Fruit fly (Drosophila melanogaster) whole organism, embryonic: ENCODE data around the gene CG42554.

Source experiments
- ATbp ChIP-seq: fragments of 200-800 bp; sonication (Bioruptor generic); optimal IDR thresholded peaks from 2 replicates; lab custom pipeline; 2017; ENCODE audit warnings: missing biosample characterization, mild to moderate bottlenecking, missing genetic modification characterization, missing genetic modification reagents
- Aef1 ChIP-seq: fragments of 200-800 bp; sonication (Bioruptor generic); IDR thresholded peaks from 3 replicates; pipeline ENCODE4 v1.3.6; 2022; ENCODE audit warnings: missing biosample characterization, missing genetic modification characterization
- Blimp-1 ChIP-seq: fragments of 200-800 bp; sonication (Bioruptor generic); optimal IDR thresholded peaks from 3 replicates; lab custom pipeline; 2018; ENCODE audit warnings: missing biosample characterization, missing genetic modification characterization, mild to moderate bottlenecking, moderate library complexity, missing genetic modification reagents
- CG1024 ChIP-seq: fragments of 200-800 bp; sonication (Bioruptor generic); IDR thresholded peaks from 2 replicates; pipeline ENCODE4 v1.3.6; 2022; ENCODE audit warnings: missing biosample characterization, missing genetic modification characterization
- CG10979 ChIP-seq: fragments of 200-800 bp; sonication (Bioruptor generic); optimal IDR thresholded peaks from 2 replicates; lab custom pipeline; 2018; ENCODE audit warnings: missing biosample characterization, mild to moderate bottlenecking, missing genetic modification characterization, moderate library complexity
- CG11247 ChIP-seq: fragments of 200-800 bp; sonication (Bioruptor generic); IDR thresholded peaks from 2 replicates; pipeline ENCODE4 v1.3.6; 2022; ENCODE audit warnings: missing biosample characterization, missing genetic modification characterization
- CG13624 ChIP-seq: fragments of 200-800 bp; sonication (Bioruptor generic); optimal IDR thresholded peaks from 2 replicates; lab custom pipeline; 2016; ENCODE audit warnings: missing biosample characterization, missing genetic modification characterization
- CG15601 ChIP-seq: fragments of 200-800 bp; sonication (Bioruptor generic); optimal IDR thresholded peaks from 3 replicates; lab custom pipeline; 2019; ENCODE audit warnings: missing biosample characterization, mild to moderate bottlenecking, missing genetic modification characterization, moderate library complexity
- CG18476 ChIP-seq: fragments of 200-800 bp; sonication (Bioruptor generic); optimal IDR thresholded peaks from 2 replicates; lab custom pipeline; 2016; ENCODE audit warnings: missing biosample characterization, mild to moderate bottlenecking, missing genetic modification characterization
- CG2678 ChIP-seq: fragments of 200-800 bp; sonication (Bioruptor generic); optimal IDR thresholded peaks from 3 replicates; lab custom pipeline; 2019; ENCODE audit warnings: missing biosample characterization, mild to moderate bottlenecking, missing genetic modification characterization, moderate library complexity
- CG30020 ChIP-seq: fragments of 200-800 bp; optimal IDR thresholded peaks from 2 replicates; lab custom pipeline; 2019; ENCODE audit warnings: missing biosample characterization, mild to moderate bottlenecking, missing genetic modification characterization, moderate library complexity
- CG33557 ChIP-seq: fragments of 200-800 bp; sonication (Bioruptor generic); optimal IDR thresholded peaks from 2 replicates; lab custom pipeline; 2019; ENCODE audit warnings: missing biosample characterization, mild to moderate bottlenecking, missing genetic modification characterization, moderate library complexity
- CG3995 ChIP-seq: fragments of 200-800 bp; sonication (Bioruptor generic); optimal IDR thresholded peaks from 3 replicates; lab custom pipeline; 2016; ENCODE audit warnings: missing biosample characterization, missing genetic modification characterization
- CG5180 ChIP-seq: fragments of 200-800 bp; sonication (Bioruptor generic); optimal IDR thresholded peaks from 3 replicates; lab custom pipeline; 2017; ENCODE audit warnings: missing biosample characterization, missing genetic modification characterization, mild to moderate bottlenecking, moderate library complexity, missing genetic modification reagents
- CG7556 ChIP-seq: fragments of 200-800 bp; sonication (Bioruptor generic); optimal IDR thresholded peaks from 2 replicates; lab custom pipeline; 2017; ENCODE audit warnings: missing biosample characterization, mild to moderate bottlenecking, missing genetic modification characterization
- CG8765 ChIP-seq: fragments of 200-800 bp; sonication (Bioruptor generic); IDR thresholded peaks from 2 replicates; pipeline ENCODE4 v1.3.6; 2022; ENCODE audit warnings: missing biosample characterization, missing genetic modification characterization
- CG9797 ChIP-seq: fragments of 200-800 bp; sonication (Bioruptor generic); optimal IDR thresholded peaks from 3 replicates; lab custom pipeline; 2018; ENCODE audit warnings: missing biosample characterization, mild to moderate bottlenecking, missing genetic modification characterization
- CG9876 ChIP-seq: fragments of 200-800 bp; sonication (Bioruptor generic); optimal IDR thresholded peaks from 2 replicates; lab custom pipeline; 2016; ENCODE audit warnings: missing biosample characterization, missing genetic modification characterization
- Dll ChIP-seq: fragments of 200-800 bp; sonication (Bioruptor generic); IDR thresholded peaks from 4 replicates; pipeline ENCODE4 v1.3.6; 2022; ENCODE audit warnings: missing biosample characterization, missing genetic modification characterization; ENCODE audit not compliant: partially characterized antibody
- Drgx ChIP-seq: fragments of 200-800 bp; sonication (Bioruptor generic); IDR thresholded peaks from 2 replicates; pipeline ENCODE4 v1.3.6; 2022; ENCODE audit warnings: missing biosample characterization, missing genetic modification characterization
- HHEX ChIP-seq: fragments of 200-800 bp; sonication (Bioruptor generic); optimal IDR thresholded peaks from 3 replicates; lab custom pipeline; 2017; ENCODE audit warnings: missing biosample characterization, mild to moderate bottlenecking, missing genetic modification characterization, missing genetic modification reagents
- Hr39 ChIP-seq: fragments of >200 bp; optimal IDR thresholded peaks from 2 replicates; lab custom pipeline; 2017
- Lim3 ChIP-seq: fragments of 200-800 bp; sonication (Bioruptor generic); IDR thresholded peaks from 2 replicates; pipeline ENCODE4 v1.3.6; 2022; ENCODE audit warnings: missing biosample characterization, missing genetic modification characterization
- NFAT ChIP-seq: fragments of 200-800 bp; sonication (Bioruptor generic); IDR thresholded peaks from 2 replicates; pipeline ENCODE4 v1.3.6; 2022; ENCODE audit warnings: missing biosample characterization, missing genetic modification characterization
- Optix ChIP-seq: fragments of 200-800 bp; sonication (Bioruptor generic); IDR thresholded peaks from 3 replicates; pipeline ENCODE4 v1.3.6; 2022; ENCODE audit warnings: missing biosample characterization, missing genetic modification characterization
- Stat92E ChIP-seq, 3 experiments: fragments of >200 bp in 2 of 3; fragments of 200-800 bp in 1 of 3; sonication (Bioruptor generic) in 1 of 3; optimal IDR thresholded peaks; 2 replicates each; lab custom pipeline; 2017 to 2019; ENCODE audit warnings: missing biosample characterization in 3 of 3, missing genetic modification characterization in 3 of 3, mild to moderate bottlenecking in 1 of 3, moderate library complexity in 1 of 3
- aop ChIP-seq: fragments of 200-800 bp; sonication (Bioruptor generic); IDR thresholded peaks from 2 replicates; pipeline ENCODE4 v1.3.6; 2022; ENCODE audit warnings: missing biosample characterization, missing genetic modification characterization
- az2 ChIP-seq: fragments of 200-800 bp; sonication (Bioruptor generic); optimal IDR thresholded peaks from 3 replicates; lab custom pipeline; 2016; ENCODE audit warnings: missing biosample characterization, missing genetic modification characterization
- bsh ChIP-seq, 2 experiments: fragments of 200-800 bp; sonication (Bioruptor generic); optimal IDR thresholded peaks; 2 replicates each; lab custom pipeline; 2017 to 2018; ENCODE audit warnings: mild to moderate bottlenecking in 2 of 2, missing biosample characterization in 2 of 2, missing genetic modification characterization in 2 of 2, moderate library complexity in 1 of 2
- chm ChIP-seq: fragments of 200-800 bp; sonication (Bioruptor generic); IDR thresholded peaks from 2 replicates; pipeline ENCODE4 v1.3.6; 2022; ENCODE audit warnings: missing biosample characterization, missing genetic modification characterization
- en ChIP-seq: fragments of 200-800 bp; sonication (Bioruptor generic); optimal IDR thresholded peaks from 2 replicates; lab custom pipeline; 2016; ENCODE audit warnings: missing biosample characterization, missing genetic modification characterization
- exex ChIP-seq: fragments of 200-800 bp; sonication (Bioruptor generic); optimal IDR thresholded peaks from 4 replicates; lab custom pipeline; 2018; ENCODE audit warnings: missing biosample characterization, mild to moderate bottlenecking, missing genetic modification characterization, moderate library complexity
- insv ChIP-seq, 2 experiments: fragments of 200-800 bp; sonication (Bioruptor generic); optimal IDR thresholded peaks; 3 replicates each; lab custom pipeline; 2016 to 2018; ENCODE audit warnings: missing biosample characterization in 2 of 2, missing genetic modification characterization in 2 of 2
- kah ChIP-seq: fragments of 200-800 bp; sonication (Bioruptor generic); optimal IDR thresholded peaks from 2 replicates; lab custom pipeline; 2018; ENCODE audit warnings: missing biosample characterization, mild to moderate bottlenecking, missing genetic modification characterization
- nau ChIP-seq: fragments of 200-800 bp; sonication (Bioruptor generic); optimal IDR thresholded peaks from 3 replicates; lab custom pipeline; 2017; ENCODE audit warnings: missing biosample characterization, mild to moderate bottlenecking, missing genetic modification characterization, missing genetic modification reagents
- pb ChIP-seq: fragments of 200-800 bp; sonication (Bioruptor generic); optimal IDR thresholded peaks from 3 replicates; lab custom pipeline; 2016; ENCODE audit warnings: missing biosample characterization, missing genetic modification characterization
- repo ChIP-seq: fragments of 200-800 bp; sonication (Bioruptor generic); optimal IDR thresholded peaks from 2 replicates; lab custom pipeline; 2016; ENCODE audit warnings: missing biosample characterization, missing genetic modification characterization
- row ChIP-seq: fragments of 200-800 bp; sonication (Bioruptor generic); IDR thresholded peaks from 3 replicates; pipeline ENCODE4 v1.3.6; 2022; ENCODE audit warnings: missing biosample characterization, missing genetic modification characterization
- sd ChIP-seq: fragments of 200-800 bp; sonication (Bioruptor generic); optimal IDR thresholded peaks from 3 replicates; lab custom pipeline; 2018; ENCODE audit warnings: missing biosample characterization, mild to moderate bottlenecking, missing genetic modification characterization, moderate library complexity
- sisA ChIP-seq: fragments of 200-800 bp; sonication (Bioruptor generic); IDR thresholded peaks from 2 replicates; pipeline ENCODE4 v1.3.6; 2022; ENCODE audit warnings: missing biosample characterization, missing genetic modification characterization
- tgo ChIP-seq: fragments of 200-800 bp; sonication (Bioruptor generic); IDR thresholded peaks from 3 replicates; pipeline ENCODE4 v1.3.6; 2022; ENCODE audit warnings: missing biosample characterization, missing genetic modification characterization
- trh ChIP-seq: fragments of 200-800 bp; sonication (Bioruptor generic); optimal IDR thresholded peaks from 2 replicates; lab custom pipeline; 2016; ENCODE audit warnings: missing biosample characterization, missing genetic modification characterization
- vvl ChIP-seq: fragments of 200-800 bp; sonication (Bioruptor generic); IDR thresholded peaks from 2 replicates; pipeline ENCODE4 v1.3.6; 2022; ENCODE audit warnings: missing biosample characterization, missing genetic modification characterization
- zf30C ChIP-seq: fragments of 200-800 bp; sonication (Bioruptor generic); optimal IDR thresholded peaks from 3 replicates; lab custom pipeline; 2018; ENCODE audit warnings: missing biosample characterization, mild to moderate bottlenecking, missing genetic modification characterization

CG42554 gene

DNA sequence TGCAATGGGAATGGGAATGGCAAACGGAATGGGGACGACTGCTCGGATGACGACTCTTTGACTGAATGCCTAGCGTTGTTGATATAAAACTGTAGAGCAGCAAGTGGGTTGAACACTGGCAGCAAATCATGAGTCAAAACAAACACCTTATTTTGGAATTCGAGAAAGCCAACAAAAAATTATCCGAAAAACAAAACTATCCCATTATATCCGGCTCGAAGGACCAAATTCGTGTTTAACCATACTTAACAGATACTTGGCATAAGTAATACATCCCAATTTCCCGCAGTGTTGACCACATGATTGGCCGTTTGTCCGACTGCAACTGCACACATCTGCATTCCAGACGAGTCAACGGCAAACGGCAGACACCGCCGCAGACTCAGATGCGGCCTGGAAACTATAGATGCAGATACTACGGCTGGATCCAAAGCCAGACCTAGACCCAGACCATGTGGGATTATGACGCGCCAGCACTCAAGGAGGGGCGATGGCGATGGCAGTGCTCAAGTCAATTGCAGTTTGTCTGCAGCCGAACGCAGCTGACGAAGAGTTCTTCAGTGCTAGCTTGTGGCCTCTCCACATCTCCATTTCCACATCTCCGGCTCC, 22.1 kb upstream of the CG42554 start (continued):
- TF ChIP-seq ATbp (GFP tag; lab: Kevin White, UChicago) = peak; percentile 21
- peak; percentile 8; the same call in 1 of the 2 replicates for TF ChIP-seq CG1024 (GFP tag; lab: Robert Waterston, UW)
- TF ChIP-seq vvl (GFP tag; lab: Robert Waterston, UW) = 0 out of 2 replicates have a peak, but pooled peaks have one; percentile 30
- no peak for TF ChIP-seq CG13624 (GFP tag; lab: Kevin White, UChicago)
- TF ChIP-seq Blimp-1 (GFP tag; lab: Kevin White, UChicago) = peak; percentile 27
- peak; percentile 16 for TF ChIP-seq az2 (GFP tag; lab: Kevin White, UChicago)
- peak; percentile 31; the same call in 1 of the 2 replicates for TF ChIP-seq sisA
- peak; percentile 14 for TF ChIP-seq CG2678
- TF ChIP-seq row (GFP tag; lab: Robert Waterston, UW) = peak; percentile 23; the same call in 1 of the 3 replicates

dm6 chr3L:813911-814310, 21.6 kb upstream of the CG42554 start:
- TF ChIP-seq bsh (GFP tag; optimal IDR thresholded peaks at IDR 0.05; lab: Kevin White, UChicago) = peak in 1 of 2 experiments; percentile 9
- no peak for TF ChIP-seq CG33557 (GFP tag; lab: Kevin White, UChicago)
- no peak for TF ChIP-seq Optix (GFP tag; lab: Robert Waterston, UW)
- TF ChIP-seq zf30C (GFP tag; lab: Kevin White, UChicago) = peak; percentile 26
- TF ChIP-seq CG7556 (GFP tag; lab: Kevin White, UChicago) = no peak
- no peak for TF ChIP-seq Stat92E (GFP tag; optimal IDR thresholded peaks at IDR 0.05; lab: Kevin White, UChicago)
- TF ChIP-seq Drgx (GFP tag; lab: Robert Waterston, UW) = peak; percentile 56
- no peak for TF ChIP-seq nau (GFP tag; lab: Kevin White, UChicago)

DNA sequence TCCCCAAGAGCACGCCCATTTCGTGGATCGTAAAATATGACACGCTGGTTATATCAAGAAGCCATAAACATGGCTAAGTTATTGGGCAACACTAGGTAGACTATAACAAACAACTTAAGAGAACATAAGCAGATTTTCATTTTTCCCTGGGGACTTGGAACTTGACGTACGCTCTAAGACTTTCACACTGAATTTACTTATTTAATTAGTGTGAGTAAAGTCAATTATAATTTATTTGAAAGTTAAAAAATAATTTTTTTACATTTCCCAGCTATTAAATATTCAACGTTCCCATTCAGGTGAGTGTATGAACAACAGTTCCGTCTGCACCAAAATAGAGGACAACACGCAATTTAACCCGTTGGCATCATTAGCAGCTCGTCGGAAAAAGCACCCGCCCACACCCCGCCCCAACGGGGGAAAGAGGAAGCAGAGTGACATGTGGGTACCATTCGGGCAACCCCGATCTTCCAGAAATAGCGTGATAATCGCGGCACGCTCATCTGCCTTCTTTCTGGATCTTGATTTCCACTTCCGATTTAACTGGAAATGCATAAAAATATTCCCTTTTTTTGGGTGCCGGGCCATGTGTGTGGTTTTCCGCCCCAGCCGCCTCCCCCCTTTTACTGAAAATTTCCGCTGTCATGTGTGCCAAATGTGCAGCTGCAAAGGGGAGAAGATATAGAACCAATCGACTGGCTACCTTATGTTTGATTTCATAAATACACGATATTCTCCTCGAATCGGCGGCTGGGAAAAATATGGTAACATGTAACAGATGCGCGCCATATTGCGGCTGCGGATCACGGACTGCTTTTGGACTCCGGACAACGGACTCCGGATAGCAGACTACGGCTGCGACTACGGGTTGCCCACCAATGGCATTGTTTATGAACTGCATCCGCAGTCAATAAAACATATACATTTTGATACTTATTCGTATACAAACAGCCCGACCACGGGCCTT, 20.0 kb upstream of the CG42554 start:
- TF ChIP-seq chm (GFP tag; lab: Robert Waterston, UW) = no peak
- no peak for TF ChIP-seq trh
- TF ChIP-seq Dll (GFP tag; lab: Robert Waterston, UW) = no peak
- no peak for TF ChIP-seq Hr39 (lab: Kevin White, UChicago)
- TF ChIP-seq repo (GFP tag; lab: Kevin White, UChicago) = no peak
- TF ChIP-seq sd = no peak
- no peak for TF ChIP-seq CG8765 (GFP tag; lab: Robert Waterston, UW)
- no peak for TF ChIP-seq kah (GFP tag; lab: Kevin White, UChicago)
- no peak for TF ChIP-seq en
- peak; percentile 20; the same call in 1 of the 2 replicates for TF ChIP-seq CG11247
- TF ChIP-seq exex (tag; lab: Kevin White, UChicago) = no peak
- TF ChIP-seq CG18476 (GFP tag; lab: Kevin White, UChicago) = no peak
- no peak for TF ChIP-seq CG9876 (GFP tag; lab: Kevin White, UChicago)
- no peak for TF ChIP-seq insv (GFP tag; optimal IDR thresholded peaks at IDR 0.05; lab: Kevin White, UChicago)
- TF ChIP-seq Aef1 = peak; percentile 32; the same call in 1 of the 3 replicates
- peak; percentile 59; the same call in 2 of the 3 replicates for TF ChIP-seq tgo (GFP tag; lab: Robert Waterston, UW)
- no peak for TF ChIP-seq CG9797 (GFP tag; lab: Kevin White, UChicago)
- no peak for TF ChIP-seq sisA
- peak; percentile 17; the same call in 1 of the 2 replicates for TF ChIP-seq aop (GFP tag; lab: Robert Waterston, UW)
- TF ChIP-seq Lim3 (GFP tag; lab: Robert Waterston, UW) = no peak
- TF ChIP-seq HHEX (GFP tag; lab: Kevin White, UChicago) = no peak
- peak; percentile 19 for TF ChIP-seq CG10979 (tag; lab: Kevin White, UChicago)
- TF ChIP-seq CG3995 (GFP tag; lab: Kevin White, UChicago) = no peak
- no peak for TF ChIP-seq NFAT
- no peak for TF ChIP-seq pb (GFP tag; lab: Kevin White, UChicago)
- no peak for TF ChIP-seq CG5180
- TF ChIP-seq CG30020 = no peak
- peak; percentile 31 for TF ChIP-seq CG15601
